Worm (Caenorhabditis elegans) whole organism, young adult: ENCODE results near the gene srz-75.
A peak's percentile ranks its signal among the peaks of the same experiment; 100 is the strongest.
"Not testable (repeated sequence)": the region's sequence is repeated elsewhere in the genome, so short reads cannot be mapped to it uniquely, and the experiment has no call there.

Experiments used
- B0035.1 ChIP-seq: sonication (generic microtip); optimal IDR thresholded peaks from 2 replicates; lab custom pipeline; 2016; ENCODE audit warnings: missing genetic modification characterization, mild to moderate bottlenecking, missing compliant biosample characterization, missing genotype, missing genetic modification reagents
- D2030.7 ChIP-seq: fragments of 200-800 bp; sonication (Bioruptor generic); IDR thresholded peaks from 2 replicates; pipeline ENCODE4 v1.3.6; 2022; ENCODE audit warnings: missing genetic modification reagents, missing genetic modification characterization, missing compliant biosample characterization
- F37B4.10 ChIP-seq: fragments of 200-800 bp; sonication (Bioruptor generic); IDR thresholded peaks from 2 replicates; pipeline ENCODE4 v1.3.6; 2022; ENCODE audit warnings: missing genetic modification characterization, missing compliant biosample characterization
- K11D2.4 ChIP-seq: fragments of 200-800 bp; sonication (Bioruptor generic); IDR thresholded peaks from 2 replicates; pipeline ENCODE4 v1.3.6; 2022; ENCODE audit warnings: missing genetic modification reagents, missing genetic modification characterization, missing compliant biosample characterization
- athp-1 ChIP-seq: sonication (generic microtip); optimal IDR thresholded peaks from 2 replicates; lab custom pipeline; 2017; ENCODE audit warnings: mild to moderate bottlenecking, missing genetic modification characterization, missing compliant biosample characterization
- attf-3 ChIP-seq: fragments of 200-800 bp; sonication (Bioruptor generic); conservative IDR thresholded peaks from 2 replicates; pipeline ENCODE4 v1.3.6; 2022; ENCODE audit warnings: missing genetic modification reagents, missing genetic modification characterization, missing compliant biosample characterization
- attf-6 ChIP-seq: fragments of 200-800 bp; sonication (Bioruptor generic); IDR thresholded peaks from 2 replicates; pipeline ENCODE4 v1.3.6; 2022; ENCODE audit warnings: missing genetic modification reagents, missing genetic modification characterization, missing compliant biosample characterization
- bed-1 ChIP-seq: fragments of 200-800 bp; sonication (Bioruptor generic); IDR thresholded peaks from 2 replicates; pipeline ENCODE4 v1.3.6; 2022; ENCODE audit warnings: missing genetic modification reagents, missing genetic modification characterization, missing compliant biosample characterization
- ceh-100 ChIP-seq: fragments of 200-800 bp; sonication (Bioruptor generic); IDR thresholded peaks from 2 replicates; pipeline ENCODE4 v1.3.6; 2022; ENCODE audit warnings: missing genetic modification reagents, missing genetic modification characterization, missing compliant biosample characterization
- ceh-27 ChIP-seq: fragments of 200-800 bp; sonication (Bioruptor generic); optimal IDR thresholded peaks from 2 replicates; lab custom pipeline; 2018; ENCODE audit warnings: mild to moderate bottlenecking, missing genetic modification characterization, moderate library complexity, missing compliant biosample characterization
- ceh-91 ChIP-seq: fragments of 200-800 bp; sonication (Bioruptor generic); IDR thresholded peaks from 2 replicates; pipeline ENCODE4 v1.3.6; 2022; ENCODE audit warnings: missing genetic modification reagents, missing genetic modification characterization, missing compliant biosample characterization
- efl-1 ChIP-seq: fragments of 150-350 bp; optimal IDR thresholded peaks from 2 replicates; lab custom pipeline; 2014; ENCODE audit warnings: missing biosample characterization, missing genetic modification reagents, missing genetic modification characterization
- egrh-3 ChIP-seq: fragments of 200-800 bp; sonication (Bioruptor generic); IDR thresholded peaks from 2 replicates; pipeline ENCODE4 v1.3.6; 2022; ENCODE audit warnings: missing genetic modification reagents, missing genetic modification characterization, missing compliant biosample characterization
- ekl-4 ChIP-seq: fragments of 200-800 bp; sonication (Bioruptor generic); IDR thresholded peaks from 2 replicates; pipeline ENCODE4 v1.3.6; 2022; ENCODE audit warnings: missing genetic modification reagents, missing genetic modification characterization, missing compliant biosample characterization
- gei-17 ChIP-seq: fragments of 200-800 bp; sonication (Bioruptor generic); optimal IDR thresholded peaks from 2 replicates; lab custom pipeline; 2018; ENCODE audit warnings: mild to moderate bottlenecking, missing genetic modification characterization, missing compliant biosample characterization
- hlh-26 ChIP-seq: fragments of 200-800 bp; sonication (Bioruptor generic); conservative IDR thresholded peaks from 2 replicates; pipeline ENCODE4 v1.3.6; 2022; ENCODE audit warnings: missing genetic modification reagents, missing genetic modification characterization, missing compliant biosample characterization
- hsf-1 ChIP-seq: fragments of 200-800 bp; sonication (Bioruptor generic); IDR thresholded peaks from 2 replicates; pipeline ENCODE4 v1.3.6; 2022; ENCODE audit warnings: missing genetic modification reagents, missing genetic modification characterization, missing compliant biosample characterization
- lir-1 ChIP-seq: fragments of 200-800 bp; sonication (Bioruptor generic); conservative IDR thresholded peaks from 2 replicates; pipeline ENCODE4 v1.3.6; 2022; ENCODE audit warnings: missing genetic modification reagents, missing genetic modification characterization, missing compliant biosample characterization
- lsl-1 ChIP-seq: fragments of 200-800 bp; sonication (Bioruptor generic); optimal IDR thresholded peaks from 2 replicates; lab custom pipeline; 2018; ENCODE audit warnings: mild to moderate bottlenecking, missing genetic modification characterization, moderate library complexity, missing compliant biosample characterization
- lsy-27 ChIP-seq: sonication (generic microtip); optimal IDR thresholded peaks from 2 replicates; lab custom pipeline; 2017; ENCODE audit warnings: missing genetic modification characterization, mild to moderate bottlenecking, missing compliant biosample characterization, antibody characterized with exemption, missing genotype, borderline replicate concordance; ENCODE audit not compliant: insufficient read depth
- madf-3 ChIP-seq: fragments of 200-800 bp; sonication (Bioruptor generic); IDR thresholded peaks from 2 replicates; pipeline ENCODE4 v1.3.6; 2022; ENCODE audit warnings: missing genetic modification reagents, missing genetic modification characterization, missing compliant biosample characterization
- madf-8 ChIP-seq: fragments of 200-800 bp; sonication (Bioruptor generic); conservative IDR thresholded peaks from 2 replicates; pipeline ENCODE4 v1.3.6; 2022; ENCODE audit warnings: missing genetic modification reagents, missing genetic modification characterization, missing compliant biosample characterization
- mcd-1 ChIP-seq: fragments of 200-800 bp; sonication (Bioruptor generic); IDR thresholded peaks from 2 replicates; pipeline ENCODE4 v1.3.6; 2022; ENCODE audit warnings: missing genetic modification reagents, missing genetic modification characterization, missing compliant biosample characterization
- nhr-120 ChIP-seq: fragments of 200-800 bp; sonication (Bioruptor generic); IDR thresholded peaks from 2 replicates; pipeline ENCODE4 v1.3.6; 2022; ENCODE audit warnings: missing genetic modification characterization, missing compliant biosample characterization
- nhr-27 ChIP-seq: fragments of 200-800 bp; sonication (Bioruptor generic); optimal IDR thresholded peaks from 2 replicates; lab custom pipeline; 2018; ENCODE audit warnings: mild to moderate bottlenecking, missing genetic modification characterization, moderate library complexity, missing compliant biosample characterization
- nhr-90 ChIP-seq: sonication (generic microtip); optimal IDR thresholded peaks from 2 replicates; lab custom pipeline; 2016; ENCODE audit warnings: missing genotype, mild to moderate bottlenecking, missing genetic modification characterization, missing compliant biosample characterization
- pbrm-1 ChIP-seq: fragments of 200-800 bp; sonication (Bioruptor generic); IDR thresholded peaks from 2 replicates; pipeline ENCODE4 v1.3.6; 2022; ENCODE audit warnings: missing genetic modification reagents, missing genetic modification characterization, missing compliant biosample characterization
- rcor-1 ChIP-seq: fragments of 200-800 bp; sonication (Bioruptor generic); IDR thresholded peaks from 2 replicates; pipeline ENCODE4 v1.3.6; 2022; ENCODE audit warnings: missing genetic modification reagents, missing genetic modification characterization, missing compliant biosample characterization
- repo-1 ChIP-seq: sonication (generic microtip); optimal IDR thresholded peaks from 2 replicates; lab custom pipeline; 2017; ENCODE audit warnings: mild to moderate bottlenecking, missing genetic modification characterization, missing compliant biosample characterization
- snpc-4 ChIP-seq, 5 experiments: fragments of 150-350 bp in 1 of 5; sonication (generic microtip) in 4 of 5; optimal IDR thresholded peaks; 2 replicates each; lab custom pipeline; 2014 to 2018; ENCODE audit warnings: missing genetic modification characterization in 5 of 5, missing biosample characterization in 3 of 5, antibody characterized with exemption in 2 of 5, mild to moderate bottlenecking in 2 of 5, missing compliant biosample characterization in 2 of 5, missing genotype in 2 of 5, moderate library complexity in 2 of 5, missing genetic modification reagents in 1 of 5
- sptf-2 ChIP-seq: fragments of 200-800 bp; sonication (Bioruptor generic); optimal IDR thresholded peaks from 2 replicates; lab custom pipeline; 2018; ENCODE audit warnings: mild to moderate bottlenecking, missing genetic modification characterization, missing compliant biosample characterization
- tlf-1 ChIP-seq: fragments of 200-800 bp; sonication (Bioruptor generic); optimal IDR thresholded peaks from 2 replicates; lab custom pipeline; 2018; ENCODE audit warnings: mild to moderate bottlenecking, missing genetic modification characterization, missing compliant biosample characterization
- unc-130 ChIP-seq: sonication (generic microtip); optimal IDR thresholded peaks from 2 replicates; lab custom pipeline; 2016; ENCODE audit warnings: missing genetic modification reagents, missing genetic modification characterization, missing compliant biosample characterization
- ztf-18 ChIP-seq: sonication (generic microtip); optimal IDR thresholded peaks from 2 replicates; lab custom pipeline; 2016; ENCODE audit warnings: missing genotype, mild to moderate bottlenecking, missing genetic modification characterization, missing compliant biosample characterization
- ztf-28 ChIP-seq: fragments of 200-800 bp; sonication (Bioruptor generic); IDR thresholded peaks from 2 replicates; pipeline ENCODE4 v1.3.6; 2022; ENCODE audit warnings: missing genetic modification reagents, missing genetic modification characterization, missing compliant biosample characterization

The srz-75 gene

ce11 chrIV:16320866-16321265, 30.2 kb upstream of the srz-75 start, which contains the start of gene srz-61:
Gene srz-61, plus strand, starts transcription at chrIV:16321166.
- TF ChIP-seq tlf-1 (GFP tag; lab: Kevin White, UChicago) = no peak
- TF ChIP-seq B0035.1 (tag; lab: Kevin White, UChicago) = no peak
- TF ChIP-seq rcor-1 = no peak
- TF ChIP-seq madf-3 (GFP tag; lab: Robert Waterston, UW) = no peak
- no peak for TF ChIP-seq attf-3

- TF ChIP-seq ceh-91 = no peak
Measured at ce11 chrIV:16320410-16320809, 29.8 kb upstream of the srz-75 start, which contains the start of gene K03D3.5. Gene K03D3.5, minus strand, starts transcription at chrIV:16320510.

- TF ChIP-seq D2030.7 (GFP tag; lab: Robert Waterston, UW) = no peak
- no peak for TF ChIP-seq snpc-4 (GFP tag; optimal IDR thresholded peaks at IDR 0.05; lab: Kevin White, UChicago)
- peak in 1 of 4 experiments; percentile 80 for TF ChIP-seq snpc-4 (tag; optimal IDR thresholded peaks at IDR 0.05; lab: Kevin White, UChicago)
- no peak for TF ChIP-seq bed-1 (GFP tag; lab: Robert Waterston, UW)
- TF ChIP-seq athp-1 (tag; lab: Kevin White, UChicago) = no peak
- 0 out of 2 replicates have a peak, but pooled peaks have one; percentile 6 for TF ChIP-seq egrh-3
- no peak for TF ChIP-seq hlh-26 (GFP tag; lab: Robert Waterston, UW)
- no peak for TF ChIP-seq lir-1
- no peak for TF ChIP-seq tlf-1 (GFP tag; lab: Kevin White, UChicago)
- TF ChIP-seq sptf-2 = no peak
- 0 out of 2 replicates have a peak, but pooled peaks have one; percentile 40 for TF ChIP-seq ztf-28 (GFP tag; lab: Robert Waterston, UW)
Measured at ce11 chrIV:16310103-16310502, 19.5 kb upstream of the srz-75 start.

ce11 chrIV:16307925-16308324, 17.3 kb upstream of the srz-75 start, which contains the start of gene rac-2:
Gene rac-2, plus strand, starts transcription at chrIV:16308225.
- TF ChIP-seq nhr-120; hlh-26 (GFP tag; lab: Robert Waterston, UW); lsl-1 (GFP tag; lab: Kevin White, UChicago): not testable (repeated sequence)

- TF ChIP-seq pbrm-1 (GFP tag; lab: Robert Waterston, UW) = no peak
- no peak for TF ChIP-seq ceh-27
- TF ChIP-seq snpc-4 (GFP tag; optimal IDR thresholded peaks at IDR 0.05; lab: Kevin White, UChicago) = no peak
- TF ChIP-seq snpc-4 (tag; optimal IDR thresholded peaks at IDR 0.05; lab: Kevin White, UChicago) = peak in 2 of 4 experiments; percentile 73 to 80
- TF ChIP-seq attf-6 = peak; percentile 82; the same call in 1 of the 2 replicates
Measured at ce11 chrIV:16306918-16307317, 16.3 kb upstream of the srz-75 start.

- no peak for TF ChIP-seq K11D2.4 (GFP tag; lab: Robert Waterston, UW)
- TF ChIP-seq repo-1 = no peak
- TF ChIP-seq nhr-27 (tag; lab: Kevin White, UChicago) = no peak
- TF ChIP-seq mcd-1 (GFP tag; lab: Robert Waterston, UW) = no peak
- no peak for TF ChIP-seq hsf-1
Measured at ce11 chrIV:16298851-16299250, 8.2 kb upstream of the srz-75 start, which contains the start of gene srz-72. Gene srz-72, plus strand, starts transcription at chrIV:16299151.

ce11 chrIV:16293889-16294288, 3.2 kb upstream of the srz-75 start:
- TF ChIP-seq ztf-18 (tag; lab: Kevin White, UChicago) = no peak
- no peak for TF ChIP-seq hlh-26 (GFP tag; lab: Robert Waterston, UW)
- TF ChIP-seq ceh-100 (GFP tag; lab: Robert Waterston, UW) = no peak
- TF ChIP-seq ceh-91 = no peak
- no peak for TF ChIP-seq lsy-27
- no peak for TF ChIP-seq gei-17 (GFP tag; lab: Kevin White, UChicago)
- TF ChIP-seq madf-8 (GFP tag; lab: Robert Waterston, UW) = no peak
- TF ChIP-seq ekl-4 (GFP tag; lab: Robert Waterston, UW) = no peak
- TF ChIP-seq nhr-90 (tag; lab: Kevin White, UChicago) = no peak
- no peak for TF ChIP-seq F37B4.10 (GFP tag; lab: Robert Waterston, UW)
- TF ChIP-seq efl-1 = no peak
- no peak for TF ChIP-seq unc-130 (GFP tag; lab: Kevin White, UChicago)
- TF ChIP-seq, all 124 proteins: peak for 0
